Worm (Caenorhabditis elegans) whole organism, dauer: ENCODE results near the gene ZK470.1.

Source experiments
- unc-62 ChIP-seq: sonication (generic microtip); optimal IDR thresholded peaks from 2 replicates; lab custom pipeline; 2017; ENCODE audit warnings: missing biosample characterization, missing genetic modification reagents, missing genetic modification characterization

ZK470.1 gene

DNA sequence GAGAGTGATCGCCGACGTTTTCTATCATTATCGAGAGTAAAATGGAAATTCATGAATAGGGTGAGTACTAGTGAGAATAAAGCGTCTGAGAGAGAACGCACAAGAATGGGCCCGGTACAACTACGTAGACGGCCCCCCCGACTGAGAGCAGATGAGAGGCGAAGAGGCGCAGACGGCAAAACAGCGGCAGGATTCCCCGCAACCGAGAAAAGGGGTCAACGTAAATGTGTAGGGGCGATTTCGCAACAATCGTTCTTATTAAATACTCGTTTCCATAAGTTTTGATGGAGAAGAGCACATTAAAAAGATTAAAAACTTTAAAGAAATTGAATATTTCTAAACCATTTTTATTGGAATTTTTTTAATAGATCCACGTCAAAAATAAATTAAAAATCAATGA, 51.2 kb downstream of the ZK470.1 start:
- TF ChIP-seq unc-62 (GFP tag; lab: Kevin White, UChicago): no peak

DNA sequence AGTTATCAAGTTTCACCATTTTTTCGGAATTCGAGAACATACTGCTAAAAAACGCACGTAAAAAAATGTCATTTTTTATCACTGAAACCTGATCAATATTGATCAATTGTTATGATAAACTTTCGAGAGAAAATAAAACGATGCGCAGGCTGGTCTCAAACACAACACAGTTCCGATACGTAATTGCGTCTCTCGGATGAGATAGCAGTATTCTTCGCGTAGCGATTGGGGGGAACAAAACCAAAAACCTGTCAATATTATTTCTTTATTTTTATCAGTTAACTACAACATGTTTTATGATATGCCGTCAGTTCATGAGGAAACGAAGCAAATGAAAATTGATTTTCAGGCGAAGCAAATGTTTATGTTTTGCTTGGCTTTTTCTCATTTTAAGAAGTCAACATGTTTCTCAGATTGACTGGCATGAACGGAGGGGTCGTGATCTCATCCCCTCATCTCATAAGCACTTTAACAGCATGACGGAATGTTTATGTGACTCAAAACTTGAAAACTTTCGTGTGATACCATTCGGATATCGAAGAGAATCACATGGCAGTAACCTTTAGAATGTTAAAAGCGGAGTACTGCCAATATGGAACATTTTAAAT, 52.1 kb downstream of the ZK470.1 start:
- TF ChIP-seq unc-62 (GFP tag; lab: Kevin White, UChicago): no peak
